Fruit fly (Drosophila melanogaster): ENCODE results near the gene RabGGTa.

RabGGTa gene

dm6 chr3R:5127790-5128243, at the start of gene RabGGTa:
Gene RabGGTa (plus strand): TSS chr3R:5128087.
- TF ChIP-seq noc (tag; optimal IDR thresholded peaks at IDR 0.05), result no peak

- TF ChIP-seq noc (tag; optimal IDR thresholded peaks at IDR 0.05), result no peak
Observed at dm6 chr3R:5079786-5080537, 47.9 kb upstream of the RabGGTa start.

DNA sequence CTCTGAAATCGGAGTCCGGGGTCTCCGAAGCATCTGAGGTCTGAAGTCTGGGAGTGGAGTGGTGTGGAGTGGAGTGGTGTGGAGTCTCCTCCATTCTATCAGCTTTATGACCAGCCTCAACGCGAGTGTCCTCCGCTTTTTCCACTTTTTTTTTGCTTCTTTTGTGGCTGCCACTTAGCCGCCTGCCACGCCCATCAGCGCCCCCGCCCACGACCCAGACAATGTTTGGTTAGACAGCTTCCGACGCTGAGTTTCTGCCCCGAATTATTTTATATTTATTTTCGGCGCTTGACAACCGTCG, 47.4 kb upstream of the RabGGTa start:
- no peak for TF ChIP-seq noc (tag; optimal IDR thresholded peaks at IDR 0.05)

DNA sequence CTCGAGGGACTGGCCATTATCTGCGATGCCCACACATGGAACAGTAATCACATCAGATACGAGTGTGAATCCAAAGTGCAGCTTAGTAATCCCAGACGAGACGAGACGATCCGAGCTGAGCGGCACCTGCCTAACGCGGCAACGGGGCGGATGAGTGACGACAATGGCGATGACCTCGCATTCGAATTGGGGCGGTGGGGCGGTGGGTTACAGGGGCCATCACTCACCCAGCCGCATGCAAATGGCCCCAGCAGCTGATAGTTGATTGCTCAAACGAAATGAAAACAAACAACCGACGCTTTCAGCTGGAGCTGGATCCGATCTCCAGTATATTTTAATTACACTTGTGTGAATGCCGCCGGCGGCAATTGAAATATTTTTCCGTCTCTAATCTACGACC, 46.2 kb upstream of the RabGGTa start:
- TF ChIP-seq noc (tag; optimal IDR thresholded peaks at IDR 0.05), result no peak

dm6 chr3R:5082955-5083537, 44.8 kb upstream of the RabGGTa start:
- no peak for TF ChIP-seq noc (tag; optimal IDR thresholded peaks at IDR 0.05)

DNA sequence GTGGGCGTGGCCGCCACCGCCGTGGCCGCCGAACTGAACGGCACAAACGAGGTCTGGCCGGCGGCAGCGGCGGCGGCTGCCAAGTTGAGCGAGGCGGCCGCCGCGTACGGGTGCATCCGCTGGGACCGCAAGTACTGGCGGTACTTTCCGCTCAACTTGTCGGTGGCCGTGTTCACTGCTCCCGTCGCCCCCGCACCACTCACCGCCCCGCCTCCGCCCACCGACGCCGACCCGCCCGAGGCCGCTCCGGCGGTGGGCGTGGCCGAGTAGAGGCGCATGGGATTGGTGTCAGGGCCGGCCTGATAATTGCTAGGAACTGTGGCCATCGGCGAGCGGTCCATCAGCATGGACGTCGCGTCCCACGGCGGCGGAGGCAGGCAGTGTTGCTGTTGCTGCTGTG, 43.5 kb upstream of the RabGGTa start:
- no peak for TF ChIP-seq noc (tag; optimal IDR thresholded peaks at IDR 0.05)

- no peak for TF ChIP-seq noc (tag; optimal IDR thresholded peaks at IDR 0.05)
Observed at dm6 chr3R:5085381-5085780, 42.5 kb upstream of the RabGGTa start.

DNA sequence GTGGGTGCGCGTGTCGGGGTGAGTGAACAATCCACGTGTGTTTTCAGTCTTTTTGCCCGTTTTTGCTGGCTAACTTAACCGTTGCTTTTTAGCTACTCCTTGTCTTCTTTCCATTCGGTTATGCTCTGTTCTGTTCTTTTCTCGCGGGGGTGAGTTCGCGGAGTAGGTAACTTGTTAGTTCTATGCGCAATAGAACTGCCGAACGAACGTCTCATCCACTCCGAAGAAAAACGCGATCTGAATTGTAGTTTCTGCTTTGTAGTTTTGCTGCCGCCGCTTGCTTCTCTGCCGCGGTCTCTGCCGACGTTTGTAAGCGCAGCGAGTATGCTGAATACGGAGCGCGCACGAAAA, 41.4 kb upstream of the RabGGTa start:
- TF ChIP-seq noc (tag; optimal IDR thresholded peaks at IDR 0.05), result no peak

dm6 chr3R:5086822-5087491, 40.9 kb upstream of the RabGGTa start, which contains the start of gene corto:
Gene corto (minus strand): TSS chr3R:5087072.
- no peak for TF ChIP-seq noc (tag; optimal IDR thresholded peaks at IDR 0.05)

- no peak for TF ChIP-seq noc (tag; optimal IDR thresholded peaks at IDR 0.05)
Observed at dm6 chr3R:5087833-5088262, 40.0 kb upstream of the RabGGTa start.

dm6 chr3R:5089514-5090259, 38.2 kb upstream of the RabGGTa start:
- TF ChIP-seq noc (tag; optimal IDR thresholded peaks at IDR 0.05), result no peak

dm6 chr3R:5090286-5090685, 37.6 kb upstream of the RabGGTa start:
- no peak for TF ChIP-seq noc (tag; optimal IDR thresholded peaks at IDR 0.05)

DNA sequence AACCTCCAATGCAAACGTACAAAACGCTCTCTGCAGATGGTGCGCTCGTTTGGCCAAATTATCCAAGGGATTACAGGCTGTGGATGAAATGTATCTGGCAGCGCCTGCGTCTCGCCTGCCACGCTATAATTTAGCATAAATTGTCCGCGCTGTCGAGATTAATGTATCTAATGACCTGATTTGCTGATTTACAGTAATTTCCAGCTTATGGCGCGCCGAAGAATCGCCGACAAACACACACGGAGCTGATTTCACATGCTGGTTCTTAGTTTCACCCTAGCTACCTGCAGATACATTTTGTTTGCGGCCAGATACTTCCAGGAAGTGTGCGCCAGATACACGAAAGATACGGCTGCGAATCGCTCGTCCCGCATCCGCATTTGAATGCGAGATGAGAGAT, 33.6 kb upstream of the RabGGTa start:
- no peak for TF ChIP-seq noc (tag; optimal IDR thresholded peaks at IDR 0.05)

- no peak for TF ChIP-seq noc (tag; optimal IDR thresholded peaks at IDR 0.05)
Observed at dm6 chr3R:5095137-5095802, 32.6 kb upstream of the RabGGTa start.

- TF ChIP-seq noc (tag; optimal IDR thresholded peaks at IDR 0.05), result no peak
Observed at dm6 chr3R:5095930-5096572, 31.8 kb upstream of the RabGGTa start.

Data from whole organism, larva.